Fruit fly (Drosophila melanogaster) whole organism, pupa: ENCODE measurements around the gene CG42553.

Source experiments
- CG10348 ChIP-seq: fragments of 200-800 bp; sonication (Bioruptor generic); IDR thresholded peaks from 2 replicates; pipeline ENCODE4 v1.3.6; 2022; ENCODE audit warnings: missing biosample characterization, missing genetic modification characterization
- CG12605 ChIP-seq: fragments of 200-800 bp; sonication (Bioruptor generic); IDR thresholded peaks from 2 replicates; pipeline ENCODE4 v1.3.6; 2022; ENCODE audit warnings: missing biosample characterization, missing genetic modification characterization
- CG13204 ChIP-seq: fragments of 200-800 bp; sonication (Bioruptor generic); optimal IDR thresholded peaks from 2 replicates; lab custom pipeline; 2018; ENCODE audit warnings: missing biosample characterization, mild to moderate bottlenecking, missing genetic modification characterization, moderate library complexity
- CG14655 ChIP-seq: fragments of 200-800 bp; sonication (Bioruptor generic); optimal IDR thresholded peaks from 3 replicates; lab custom pipeline; 2017; ENCODE audit warnings: mild to moderate bottlenecking, missing biosample characterization, missing genetic modification reagents, missing genetic modification characterization
- CG15710 ChIP-seq: fragments of 200-800 bp; sonication (Bioruptor generic); optimal IDR thresholded peaks from 2 replicates; lab custom pipeline; 2018; ENCODE audit warnings: missing biosample characterization, mild to moderate bottlenecking, missing genetic modification characterization, moderate library complexity
- CG17806 ChIP-seq: fragments of 200-800 bp; sonication (Bioruptor generic); optimal IDR thresholded peaks from 2 replicates; lab custom pipeline; 2018; ENCODE audit warnings: missing biosample characterization, mild to moderate bottlenecking, missing genetic modification characterization, moderate library complexity
- CG32121 ChIP-seq: fragments of 200-800 bp; sonication (Bioruptor generic); IDR thresholded peaks from 2 replicates; pipeline ENCODE4 v1.3.6; 2022; ENCODE audit warnings: missing biosample characterization, missing genetic modification characterization
- CG34367 ChIP-seq: fragments of 200-800 bp; sonication (Bioruptor generic); optimal IDR thresholded peaks from 2 replicates; lab custom pipeline; 2018; ENCODE audit warnings: missing biosample characterization, mild to moderate bottlenecking, missing genetic modification characterization
- CG4496 ChIP-seq: fragments of 200-800 bp; sonication (Bioruptor generic); IDR thresholded peaks from 3 replicates; pipeline ENCODE4 v1.3.6; 2022; ENCODE audit warnings: missing biosample characterization, missing genetic modification characterization
- CG8159 ChIP-seq: fragments of 200-800 bp; sonication (Bioruptor generic); optimal IDR thresholded peaks from 3 replicates; lab custom pipeline; 2018; ENCODE audit warnings: missing biosample characterization, mild to moderate bottlenecking, missing genetic modification characterization, moderate library complexity
- CG8301 ChIP-seq: fragments of 200-800 bp; sonication (Bioruptor generic); optimal IDR thresholded peaks from 2 replicates; lab custom pipeline; 2018; ENCODE audit warnings: missing biosample characterization, mild to moderate bottlenecking, missing genetic modification characterization
- CG9948 ChIP-seq: fragments of 200-800 bp; sonication (Bioruptor generic); optimal IDR thresholded peaks from 2 replicates; lab custom pipeline; 2018; ENCODE audit warnings: missing biosample characterization, mild to moderate bottlenecking, missing genetic modification characterization, moderate library complexity
- D1 ChIP-seq: fragments of 200-800 bp; sonication (Bioruptor generic); optimal IDR thresholded peaks from 2 replicates; lab custom pipeline; 2018; ENCODE audit warnings: missing biosample characterization, mild to moderate bottlenecking, missing genetic modification characterization, moderate library complexity
- EcR ChIP-seq: fragments of 200-800 bp; sonication (Bioruptor generic); optimal IDR thresholded peaks from 3 replicates; lab custom pipeline; 2019; ENCODE audit warnings: missing biosample characterization, missing genetic modification characterization, mild to moderate bottlenecking, moderate library complexity, missing genetic modification reagents
- Ets98B ChIP-seq: fragments of 200-800 bp; sonication (Bioruptor generic); IDR thresholded peaks from 2 replicates; pipeline ENCODE4 v1.3.6; 2022; ENCODE audit warnings: missing biosample characterization, missing genetic modification characterization
- Pif1A ChIP-seq: fragments of 200-800 bp; sonication (Bioruptor generic); optimal IDR thresholded peaks from 3 replicates; lab custom pipeline; 2016; ENCODE audit warnings: missing biosample characterization, missing genetic modification characterization
- Pif1B ChIP-seq: fragments of 200-800 bp; sonication (Bioruptor generic); optimal IDR thresholded peaks from 3 replicates; lab custom pipeline; 2016; ENCODE audit warnings: missing biosample characterization, missing genetic modification characterization
- Snoo ChIP-seq: fragments of 200-800 bp; sonication (Bioruptor generic); optimal IDR thresholded peaks from 3 replicates; lab custom pipeline; 2017; ENCODE audit warnings: missing biosample characterization, mild to moderate bottlenecking, missing genetic modification characterization, inconsistent platforms
- fd96Ca ChIP-seq: fragments of 200-800 bp; sonication (Bioruptor generic); IDR thresholded peaks from 3 replicates; pipeline ENCODE4 v1.3.6; 2022; ENCODE audit warnings: missing biosample characterization, missing genetic modification characterization
- gl ChIP-seq: fragments of 200-800 bp; sonication (Bioruptor generic); optimal IDR thresholded peaks from 2 replicates; lab custom pipeline; 2018; ENCODE audit warnings: missing biosample characterization, mild to moderate bottlenecking, missing genetic modification characterization
- rn ChIP-seq: fragments of 200-800 bp; sonication (Bioruptor generic); IDR thresholded peaks from 2 replicates; pipeline ENCODE4 v1.3.6; 2022; ENCODE audit warnings: missing biosample characterization, missing genetic modification characterization

Gene CG42553

DNA sequence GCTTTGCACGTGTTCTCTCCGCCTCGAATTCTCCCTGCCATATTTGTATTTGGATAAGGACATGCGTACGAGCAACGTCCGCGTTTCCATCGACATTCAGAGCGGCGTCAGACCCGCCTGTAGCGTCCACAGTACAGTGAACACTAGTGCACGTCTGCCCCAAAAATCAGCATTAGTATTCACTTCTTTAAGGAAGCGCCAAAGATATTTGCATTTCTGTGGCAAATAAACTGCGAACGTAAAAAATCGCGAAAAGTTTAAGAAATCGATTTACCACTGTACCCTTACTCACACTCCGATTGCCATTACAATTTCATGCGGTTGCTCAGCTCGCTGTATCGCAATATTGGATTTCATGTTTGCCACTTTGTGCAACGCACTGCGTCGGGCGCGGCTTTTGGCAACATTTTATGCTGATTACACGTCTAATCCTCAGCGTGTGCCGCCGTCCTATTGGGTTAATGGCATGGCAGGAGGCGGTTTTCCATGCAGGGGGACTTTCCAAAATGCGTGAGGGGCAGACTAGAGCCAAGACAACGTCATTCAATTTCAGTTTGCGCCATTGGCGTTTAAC is 31.1 kb upstream of the CG42553 start:
- TF ChIP-seq CG32121 (GFP tag; lab: Robert Waterston, UW) (peak; percentile 94), CG34367 (tag; lab: Kevin White, UChicago) (peak; percentile 94), CG14655 (peak; percentile 84), fd96Ca (peak; percentile 98), CG17806 (tag; lab: Kevin White, UChicago) (peak; percentile 92), CG8301 (peak; percentile 79), Pif1B (GFP tag; lab: Kevin White, UChicago) (peak; percentile 96), CG8159 (peak; percentile 90), CG15710 (peak; percentile 96), Snoo (peak; percentile 98), CG10348 (GFP tag; lab: Robert Waterston, UW) (peak; percentile 84), EcR (peak; percentile 34), rn (GFP tag; lab: Robert Waterston, UW) (peak; percentile 94), CG13204 (GFP tag; lab: Kevin White, UChicago) (peak; percentile 92), CG4496 (peak; percentile 97), CG12605 (GFP tag; lab: Robert Waterston, UW) (peak; percentile 94), Ets98B (GFP tag; lab: Robert Waterston, UW) (peak; percentile 96), CG9948 (tag; lab: Kevin White, UChicago) (peak; percentile 88), gl (tag; lab: Kevin White, UChicago) (peak; percentile 89), D1 (tag; lab: Kevin White, UChicago) (peak; percentile 24), Pif1A (GFP tag; lab: Kevin White, UChicago) (peak; percentile 94)
- TF ChIP-seq, all 21 proteins: peak for 21

dm6 chr3L:803951-804350 is 29.9 kb upstream of the CG42553 start, which contains the start of gene CG13898:
CG13898 (minus strand) TSS chr3L:804051.
- TF ChIP-seq D1 (tag; lab: Kevin White, UChicago) = no peak
- TF ChIP-seq Pif1B (GFP tag; lab: Kevin White, UChicago) = no peak
- no peak for TF ChIP-seq Snoo
- no peak for TF ChIP-seq CG32121 (GFP tag; lab: Robert Waterston, UW)
- no peak for TF ChIP-seq CG9948 (tag; lab: Kevin White, UChicago)
- no peak for TF ChIP-seq CG8301

dm6 chr3L:804557-805260 is 29.2 kb upstream of the CG42553 start:
- no peak for TF ChIP-seq D1 (tag; lab: Kevin White, UChicago)
- TF ChIP-seq CG32121 (GFP tag; lab: Robert Waterston, UW) = no peak
- peak; percentile 29 for TF ChIP-seq CG14655
- no peak for TF ChIP-seq Ets98B (GFP tag; lab: Robert Waterston, UW)
- TF ChIP-seq CG17806 (tag; lab: Kevin White, UChicago) = peak; percentile 44
- no peak for TF ChIP-seq gl (tag; lab: Kevin White, UChicago)
- no peak for TF ChIP-seq CG12605 (GFP tag; lab: Robert Waterston, UW)
- no peak for TF ChIP-seq rn (GFP tag; lab: Robert Waterston, UW)
- TF ChIP-seq fd96Ca = no peak
- TF ChIP-seq CG4496 = peak; percentile 24; the same call in 2 of the 3 replicates
- no peak for TF ChIP-seq Pif1B (GFP tag; lab: Kevin White, UChicago)
- TF ChIP-seq CG13204 (GFP tag; lab: Kevin White, UChicago) = no peak
- TF ChIP-seq CG10348 (GFP tag; lab: Robert Waterston, UW) = no peak
- peak; percentile 4 for TF ChIP-seq CG8301
- peak; percentile 3 for TF ChIP-seq CG34367 (tag; lab: Kevin White, UChicago)
- no peak for TF ChIP-seq EcR
- peak; percentile 61 for TF ChIP-seq CG8159
- TF ChIP-seq Snoo = no peak
- peak; percentile 36 for TF ChIP-seq CG9948 (tag; lab: Kevin White, UChicago)
- peak; percentile 34 for TF ChIP-seq CG15710
- peak; percentile 42 for TF ChIP-seq Pif1A (GFP tag; lab: Kevin White, UChicago)

- peak; percentile 96 for TF ChIP-seq Ets98B (GFP tag; lab: Robert Waterston, UW)
- TF ChIP-seq Snoo = peak; percentile 46
- peak; percentile 56 for TF ChIP-seq CG15710
- TF ChIP-seq CG8159 = peak; percentile 71
- TF ChIP-seq CG32121 (GFP tag; lab: Robert Waterston, UW) = peak; percentile 94
- no peak for TF ChIP-seq EcR
- no peak for TF ChIP-seq CG10348 (GFP tag; lab: Robert Waterston, UW)
- TF ChIP-seq CG12605 (GFP tag; lab: Robert Waterston, UW) = peak; percentile 94
- TF ChIP-seq Pif1B (GFP tag; lab: Kevin White, UChicago) = peak; percentile 76
- TF ChIP-seq rn (GFP tag; lab: Robert Waterston, UW) = peak; percentile 88
- TF ChIP-seq CG34367 (tag; lab: Kevin White, UChicago) = peak; percentile 66
- TF ChIP-seq D1 (tag; lab: Kevin White, UChicago) = no peak
- TF ChIP-seq fd96Ca = peak; percentile 92
- TF ChIP-seq CG4496 = peak; percentile 96
- TF ChIP-seq Pif1A (GFP tag; lab: Kevin White, UChicago) = peak; percentile 83
- TF ChIP-seq gl (tag; lab: Kevin White, UChicago) = peak; percentile 44
- peak; percentile 77 for TF ChIP-seq CG9948 (tag; lab: Kevin White, UChicago)
- peak; percentile 74 for TF ChIP-seq CG17806 (tag; lab: Kevin White, UChicago)
- TF ChIP-seq CG14655 = peak; percentile 93
- TF ChIP-seq CG8301 = peak; percentile 94
- TF ChIP-seq CG13204 (GFP tag; lab: Kevin White, UChicago) = peak; percentile 16
Observed at dm6 chr3L:805642-806218, 28.2 kb upstream of the CG42553 start.

- TF ChIP-seq CG8301 (peak; percentile 39), CG14655 (peak; percentile 54), CG13204 (GFP tag; lab: Kevin White, UChicago) (no peak), CG17806 (tag; lab: Kevin White, UChicago) (peak; percentile 49), gl (tag; lab: Kevin White, UChicago) (no peak), CG15710 (peak; percentile 41), CG4496 (no peak), CG9948 (tag; lab: Kevin White, UChicago) (peak; percentile 46), CG8159 (peak; percentile 58)
Observed at dm6 chr3L:807456-807855, 26.4 kb upstream of the CG42553 start.
